Worm (Caenorhabditis elegans) whole organism, dauer: ENCODE measurements around the gene T28D6.7.

ENCODE experiments used
- unc-62 ChIP-seq: sonication (generic microtip); optimal IDR thresholded peaks from 2 replicates; lab custom pipeline; 2017; ENCODE audit warnings: missing biosample characterization, missing genetic modification reagents, missing genetic modification characterization

The T28D6.7 gene

DNA sequence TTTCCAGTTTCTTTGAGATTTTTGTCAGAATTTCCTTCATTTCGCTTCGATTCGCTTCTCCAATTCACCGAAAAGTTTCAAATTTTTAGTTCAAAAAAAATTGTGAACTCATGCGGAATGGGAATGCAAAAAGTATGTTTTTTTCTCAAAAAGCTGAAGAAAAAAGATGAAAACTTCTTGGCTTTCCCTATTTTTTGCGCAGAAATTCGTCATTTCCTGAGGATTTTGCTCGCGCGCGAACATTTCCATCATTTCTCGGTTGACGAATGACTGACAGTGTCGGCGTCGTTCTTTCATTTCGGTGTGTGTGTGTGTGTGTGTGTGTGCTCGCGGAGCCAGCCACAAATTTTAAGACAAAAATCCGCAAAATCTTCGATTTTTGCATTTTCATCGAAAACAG is 14.0 kb downstream of the T28D6.7 start:
- TF ChIP-seq unc-62 (GFP tag; lab: Kevin White, UChicago), result no peak

DNA sequence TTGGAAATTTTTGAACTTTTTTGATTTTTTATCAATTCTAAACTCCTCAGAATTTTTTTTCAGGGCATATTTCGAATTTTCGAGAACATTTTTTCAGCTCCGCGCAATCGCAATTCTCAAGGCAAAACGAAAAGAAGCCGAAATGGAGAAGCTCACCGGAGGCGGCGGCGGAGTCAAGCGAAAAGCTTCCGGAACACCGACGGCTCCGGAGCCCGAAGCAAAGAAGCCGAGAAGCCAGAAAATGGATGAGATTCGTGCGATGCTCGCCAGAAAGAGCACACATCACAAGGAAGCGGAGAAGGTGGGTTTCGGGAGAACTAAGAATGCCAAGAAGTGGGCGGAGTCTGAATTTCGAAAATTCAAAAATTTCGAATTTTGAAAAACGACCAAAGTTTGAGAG is 22.2 kb downstream of the T28D6.7 start:
- TF ChIP-seq unc-62 (GFP tag; lab: Kevin White, UChicago), result no peak

DNA sequence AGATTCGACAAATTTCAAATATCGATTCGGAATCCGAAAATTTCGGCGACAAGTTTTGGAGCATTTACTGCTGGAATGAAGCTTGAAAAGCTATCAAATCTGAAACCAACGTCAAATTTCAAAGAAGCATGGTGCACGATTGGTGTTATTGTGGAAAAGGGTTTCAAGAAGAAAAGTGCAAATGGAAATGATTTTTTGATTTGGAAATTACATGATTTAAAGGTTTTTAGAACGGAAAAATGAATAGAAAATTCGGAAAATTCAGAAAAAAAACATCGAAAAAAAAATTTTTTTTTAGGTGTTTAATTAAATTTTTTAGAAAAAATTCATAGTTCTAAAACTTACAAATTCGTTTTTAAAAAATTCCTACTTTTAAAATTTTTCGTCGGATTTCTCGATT is 28.2 kb downstream of the T28D6.7 start, which contains the start of gene teg-1:
TSS of gene teg-1 (minus strand) at position 101 of the 400 bp plus-strand sequence.
- no peak for TF ChIP-seq unc-62 (GFP tag; lab: Kevin White, UChicago)

DNA sequence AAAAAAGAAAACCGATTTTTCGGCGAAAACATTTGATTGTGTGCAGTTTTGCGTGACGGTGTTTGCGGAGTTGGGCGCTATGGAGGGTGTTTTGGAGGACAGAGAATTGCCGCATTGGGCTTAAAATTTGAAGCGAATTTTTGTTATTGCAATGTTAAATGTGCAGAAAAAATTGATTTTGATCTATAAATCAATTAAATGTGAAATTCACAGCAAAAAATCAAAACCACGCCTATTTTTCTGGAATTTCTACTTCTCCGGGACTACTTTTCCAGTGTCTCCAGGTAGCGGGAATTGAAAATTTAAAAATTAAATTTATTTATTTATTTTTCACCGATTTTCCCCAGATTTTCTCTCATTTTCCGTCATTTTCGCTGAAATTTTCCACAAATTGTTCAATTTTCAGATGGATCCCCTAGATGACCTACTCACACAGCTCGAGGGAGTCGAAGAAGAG is 29.1 kb downstream of the T28D6.7 start, which contains the start of gene mcm-10:
TSS of gene mcm-10 (plus strand) at position 407 of the 457 bp plus-strand sequence.
- no peak for TF ChIP-seq unc-62 (GFP tag; lab: Kevin White, UChicago)

DNA sequence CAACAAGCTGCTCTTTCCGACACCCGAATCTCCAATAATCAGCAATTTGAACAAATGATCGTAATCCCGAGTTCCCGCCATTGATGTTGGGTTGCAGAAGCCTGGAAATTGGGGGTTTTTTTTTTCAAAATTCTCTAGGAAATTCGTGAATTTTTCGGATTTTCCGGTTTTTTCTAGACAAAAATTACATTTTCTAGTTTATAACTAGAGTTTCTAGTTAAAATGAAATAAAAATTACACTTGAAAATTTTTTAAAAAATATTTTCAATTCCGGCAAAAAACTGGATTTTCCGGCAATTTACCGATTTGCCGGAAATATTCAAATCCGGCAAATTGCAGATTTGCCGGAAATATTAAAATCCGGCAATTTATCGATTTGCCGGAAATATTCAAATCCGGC is 34.8 kb downstream of the T28D6.7 start, which contains the start of gene rab-35:
TSS of gene rab-35 (minus strand) at position 101 of the 400 bp plus-strand sequence.
- TF ChIP-seq unc-62 (GFP tag; lab: Kevin White, UChicago), result no peak
